Worm (Caenorhabditis elegans) whole organism, midembryonic: ENCODE measurements around the gene C27H5.12.

Experiments used
- T22C8.4 ChIP-seq: fragments of 200-800 bp; sonication (Bioruptor generic); IDR thresholded peaks from 2 replicates; pipeline ENCODE4 v1.3.6; 2022; ENCODE audit warnings: missing genetic modification characterization, missing compliant biosample characterization
- cog-1 ChIP-seq: sonication (generic microtip); optimal IDR thresholded peaks from 2 replicates; lab custom pipeline; 2016; ENCODE audit warnings: missing genetic modification characterization, missing compliant biosample characterization
- flt-1 ChIP-seq: fragments of 200-800 bp; sonication (Bioruptor generic); IDR thresholded peaks from 2 replicates; pipeline ENCODE4 v1.3.6; 2022; ENCODE audit warnings: missing genetic modification characterization, missing compliant biosample characterization
- klf-2 ChIP-seq: fragments of 200-800 bp; sonication (Bioruptor generic); conservative IDR thresholded peaks from 2 replicates; pipeline ENCODE4 v1.3.6; 2022; ENCODE audit warnings: missing genetic modification reagents, missing genetic modification characterization, missing compliant biosample characterization
- med-1 ChIP-seq: sonication (generic microtip); optimal IDR thresholded peaks from 2 replicates; lab custom pipeline; 2017; ENCODE audit warnings: missing genetic modification characterization, mild to moderate bottlenecking, missing compliant biosample characterization, antibody characterized with exemption, missing genetic modification reagents; ENCODE audit not compliant: insufficient read depth
- ref-1 ChIP-seq: fragments of 200-800 bp; sonication (Bioruptor generic); conservative IDR thresholded peaks from 2 replicates; pipeline ENCODE4 v1.3.6; 2022; ENCODE audit warnings: missing genetic modification reagents, missing genetic modification characterization, missing compliant biosample characterization
- tab-1 ChIP-seq: fragments of 200-800 bp; sonication (Bioruptor generic); IDR thresholded peaks from 2 replicates; pipeline ENCODE4 v1.3.6; 2022; ENCODE audit warnings: missing genetic modification characterization, missing compliant biosample characterization
- ztf-23 ChIP-seq: fragments of 200-800 bp; sonication (Bioruptor generic); IDR thresholded peaks from 2 replicates; pipeline ENCODE4 v1.3.6; 2022; ENCODE audit warnings: missing genetic modification reagents, missing genetic modification characterization, missing compliant biosample characterization
- ztf-29 ChIP-seq: fragments of 200-800 bp; sonication (Bioruptor generic); IDR thresholded peaks from 2 replicates; pipeline ENCODE4 v1.3.6; 2022; ENCODE audit warnings: missing genetic modification reagents, missing genetic modification characterization, missing compliant biosample characterization

The C27H5.12 gene

DNA sequence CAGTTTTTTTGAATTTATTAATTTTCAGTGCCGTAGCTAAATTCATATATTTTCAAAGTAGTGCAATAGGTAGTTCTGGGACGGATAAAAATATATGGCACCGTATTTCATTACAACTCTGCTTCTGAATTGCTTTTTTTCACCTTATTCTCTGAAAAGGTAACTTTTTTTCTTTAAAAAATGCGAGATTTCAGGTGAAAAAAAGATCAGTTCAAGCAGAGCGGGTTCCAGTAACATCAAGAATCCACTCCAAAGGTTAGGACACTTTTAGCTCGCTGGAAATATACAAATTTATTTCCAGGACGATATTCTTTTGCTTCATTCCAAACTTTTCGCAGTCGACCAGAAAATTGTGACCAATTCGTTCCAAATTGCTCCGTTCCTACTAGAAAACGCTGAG is 13.3 kb downstream of the C27H5.12 start, which contains the start of gene T07F8.1:
TSS of gene T07F8.1 (plus strand) at position 301 of the 400 bp plus-strand sequence.
- no peak for TF ChIP-seq ztf-29 (GFP tag; lab: Robert Waterston, UW)
- TF ChIP-seq T22C8.4 (GFP tag; lab: Robert Waterston, UW) = no peak
- TF ChIP-seq klf-2 (GFP tag; lab: Robert Waterston, UW) = no peak
- no peak for TF ChIP-seq ztf-23 (GFP tag; lab: Robert Waterston, UW)
- no peak for TF ChIP-seq flt-1 (GFP tag; lab: Robert Waterston, UW)
- no peak for TF ChIP-seq med-1 (GFP tag; lab: Kevin White, UChicago)
- no peak for TF ChIP-seq ref-1 (GFP tag; lab: Robert Waterston, UW)
- no peak for TF ChIP-seq tab-1 (GFP tag; lab: Robert Waterston, UW)
- no peak for TF ChIP-seq cog-1 (tag; lab: Kevin White, UChicago)

DNA sequence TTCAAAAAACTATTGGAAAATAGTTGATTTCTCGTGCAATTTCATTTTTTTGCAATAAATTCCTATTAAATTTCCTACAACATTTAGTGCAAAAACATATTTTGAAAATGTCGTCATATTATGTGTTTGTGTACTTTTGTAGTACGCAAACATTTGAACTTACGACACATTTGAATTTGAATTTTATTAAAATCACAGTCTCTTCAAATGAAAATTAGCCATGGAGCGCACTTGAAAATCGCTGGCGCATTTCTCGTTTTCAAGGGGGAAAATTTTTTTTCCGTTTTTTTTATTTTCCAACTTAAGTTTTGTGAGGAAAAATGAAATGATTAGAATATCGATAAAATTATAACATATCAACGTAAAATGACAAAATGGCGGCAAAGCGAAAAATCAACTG is 13.9 kb downstream of the C27H5.12 start:
- TF ChIP-seq ztf-23 (GFP tag; lab: Robert Waterston, UW) = no peak

DNA sequence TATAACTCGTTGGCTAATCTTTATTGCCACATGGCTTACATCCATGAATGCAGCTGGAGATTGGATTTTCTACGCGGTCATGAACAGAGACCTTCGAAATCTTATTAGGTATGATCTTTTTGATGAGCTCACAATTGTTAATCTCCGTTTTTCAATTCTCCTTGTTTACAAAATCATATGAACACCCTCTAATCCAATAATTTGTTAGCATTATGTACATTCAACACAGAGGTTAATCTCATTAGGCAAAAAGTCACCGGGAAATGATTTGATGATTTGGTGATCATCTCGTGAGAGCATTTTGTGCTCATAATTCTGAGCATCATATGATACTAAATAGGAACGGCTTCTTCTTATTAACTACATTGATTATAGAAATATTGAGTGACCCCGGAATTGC is 15.2 kb downstream of the C27H5.12 start:
- TF ChIP-seq ztf-29 (GFP tag; lab: Robert Waterston, UW) (no peak), med-1 (GFP tag; lab: Kevin White, UChicago) (no peak), tab-1 (GFP tag; lab: Robert Waterston, UW) (no peak), T22C8.4 (GFP tag; lab: Robert Waterston, UW) (no peak), cog-1 (tag; lab: Kevin White, UChicago) (no peak), ztf-23 (GFP tag; lab: Robert Waterston, UW) (no peak), flt-1 (GFP tag; lab: Robert Waterston, UW) (no peak), klf-2 (GFP tag; lab: Robert Waterston, UW) (no peak), ref-1 (GFP tag; lab: Robert Waterston, UW) (no peak)

DNA sequence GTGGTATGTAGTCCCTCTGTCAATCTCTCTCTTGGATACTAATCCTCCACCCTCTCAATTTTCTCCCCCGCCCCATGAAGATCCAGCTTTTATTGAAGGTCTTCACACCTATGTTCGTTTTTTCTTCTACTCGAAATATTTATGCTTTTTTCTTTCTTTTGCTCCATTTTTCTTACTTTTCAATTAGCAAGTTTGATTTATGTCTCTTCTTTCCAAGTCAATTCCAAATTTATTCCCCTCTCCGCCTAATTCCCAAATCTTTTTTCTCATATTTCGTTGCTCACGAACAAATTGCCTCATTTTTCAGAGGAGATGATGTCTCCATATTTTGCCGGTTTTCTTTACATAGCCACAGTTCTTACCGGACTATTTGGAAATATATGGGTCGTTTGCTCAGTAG is 17.1 kb downstream of the C27H5.12 start, which contains the start of gene npr-31:
TSS of gene npr-31 (plus strand) at position 301 of the 400 bp plus-strand sequence.
- TF ChIP-seq ztf-23 (GFP tag; lab: Robert Waterston, UW) (no peak), T22C8.4 (GFP tag; lab: Robert Waterston, UW) (no peak)

DNA sequence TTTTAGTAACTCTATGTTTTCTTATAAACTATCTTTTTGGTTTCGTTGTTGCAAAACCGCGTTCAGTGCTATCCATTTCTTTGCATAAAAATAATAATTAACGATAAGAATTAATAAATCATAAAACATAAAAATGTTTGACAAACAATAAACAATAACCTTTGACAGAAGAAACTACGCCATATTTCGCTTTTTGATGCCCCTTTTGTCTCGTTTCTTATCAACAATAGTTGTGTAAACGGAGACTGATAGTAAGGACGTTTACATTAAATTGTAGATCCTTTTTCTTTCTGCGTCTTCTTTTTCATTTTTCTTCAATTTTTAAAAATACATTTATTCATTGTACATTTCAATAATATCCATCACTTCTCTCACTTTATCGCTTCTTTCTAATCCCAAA is 22.3 kb downstream of the C27H5.12 start:
- TF ChIP-seq ztf-23 (GFP tag; lab: Robert Waterston, UW) (no peak), tab-1 (GFP tag; lab: Robert Waterston, UW) (no peak), T22C8.4 (GFP tag; lab: Robert Waterston, UW) (no peak), ref-1 (GFP tag; lab: Robert Waterston, UW) (no peak), med-1 (GFP tag; lab: Kevin White, UChicago) (no peak), cog-1 (tag; lab: Kevin White, UChicago) (no peak), flt-1 (GFP tag; lab: Robert Waterston, UW) (no peak), klf-2 (GFP tag; lab: Robert Waterston, UW) (no peak), ztf-29 (GFP tag; lab: Robert Waterston, UW) (no peak)

DNA sequence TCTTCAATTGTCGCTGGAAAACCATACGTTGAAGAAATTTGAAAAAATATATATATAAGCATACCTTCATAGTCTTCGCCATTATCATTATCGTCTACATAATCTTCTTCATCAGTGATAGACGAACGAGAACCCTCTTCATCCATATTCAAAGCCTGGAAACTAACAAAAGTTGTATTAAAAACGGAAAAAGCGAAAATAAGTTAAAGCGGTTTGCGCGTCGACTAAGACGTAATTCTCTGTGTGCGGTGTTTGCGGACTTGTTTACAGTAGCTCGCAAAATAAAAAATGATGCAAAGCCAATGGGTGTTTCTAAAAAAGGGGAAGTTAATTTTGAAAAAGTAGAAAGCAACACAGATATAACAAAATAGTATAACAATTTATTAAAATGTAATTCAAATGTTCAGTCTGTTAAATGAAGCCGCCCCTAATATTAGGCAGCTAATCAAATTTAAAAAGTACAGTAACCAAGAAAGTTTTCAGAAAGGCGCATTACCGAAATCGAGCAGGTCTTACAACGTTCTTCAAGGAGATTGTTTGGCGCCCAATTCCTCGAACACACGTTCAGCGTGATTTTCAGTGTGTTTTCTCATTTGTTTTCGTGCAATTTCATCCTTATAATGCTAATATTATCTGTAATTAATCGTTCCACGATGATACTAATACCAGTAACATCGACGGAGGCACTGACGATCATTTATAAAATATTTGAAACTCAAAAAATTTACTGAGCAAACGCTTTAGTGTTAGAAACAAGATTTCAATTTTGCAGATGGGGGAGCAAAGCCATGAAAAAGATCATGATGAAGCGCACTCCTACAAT is 29.3 kb downstream of the C27H5.12 start, which contains the start of the genes T07F8.4 and gld-3:
TSS of gene T07F8.4 (minus strand) at position 162 of the 823 bp plus-strand sequence.
TSS of gene gld-3 (plus strand) at position 773 of the 823 bp plus-strand sequence.
- no peak for TF ChIP-seq med-1 (GFP tag; lab: Kevin White, UChicago)
- TF ChIP-seq ref-1 (GFP tag; lab: Robert Waterston, UW) = no peak
- TF ChIP-seq tab-1 (GFP tag; lab: Robert Waterston, UW) = no peak
- TF ChIP-seq T22C8.4 (GFP tag; lab: Robert Waterston, UW) = no peak
- TF ChIP-seq klf-2 (GFP tag; lab: Robert Waterston, UW) = no peak
- TF ChIP-seq cog-1 (tag; lab: Kevin White, UChicago) = no peak
- TF ChIP-seq ztf-23 (GFP tag; lab: Robert Waterston, UW) = no peak
- TF ChIP-seq ztf-29 (GFP tag; lab: Robert Waterston, UW) = no peak
- no peak for TF ChIP-seq flt-1 (GFP tag; lab: Robert Waterston, UW)

DNA sequence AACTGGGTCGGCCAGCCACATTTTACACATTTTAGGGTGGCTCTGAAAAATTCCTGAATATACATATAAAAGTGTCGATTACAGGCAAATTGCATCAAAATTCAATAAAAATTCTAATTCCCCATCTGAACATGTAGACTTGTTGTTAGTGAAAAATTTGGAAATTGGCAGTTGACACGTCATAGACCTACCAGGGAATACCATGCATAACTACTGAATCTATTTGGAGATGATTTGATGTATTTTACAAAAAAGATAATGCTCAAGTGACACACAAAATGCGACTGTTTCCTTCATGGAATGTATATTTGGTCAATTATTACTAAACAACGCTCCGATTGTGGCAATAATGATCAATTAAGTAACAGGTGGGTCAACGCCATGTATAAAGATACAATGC is 35.0 kb downstream of the C27H5.12 start, which contains the start of gene F10E7.1:
TSS of gene F10E7.1 (plus strand) at position 301 of the 400 bp plus-strand sequence.
- no peak for TF ChIP-seq tab-1 (GFP tag; lab: Robert Waterston, UW)
- TF ChIP-seq klf-2 (GFP tag; lab: Robert Waterston, UW) = no peak
- no peak for TF ChIP-seq med-1 (GFP tag; lab: Kevin White, UChicago)
- TF ChIP-seq T22C8.4 (GFP tag; lab: Robert Waterston, UW) = no peak

DNA sequence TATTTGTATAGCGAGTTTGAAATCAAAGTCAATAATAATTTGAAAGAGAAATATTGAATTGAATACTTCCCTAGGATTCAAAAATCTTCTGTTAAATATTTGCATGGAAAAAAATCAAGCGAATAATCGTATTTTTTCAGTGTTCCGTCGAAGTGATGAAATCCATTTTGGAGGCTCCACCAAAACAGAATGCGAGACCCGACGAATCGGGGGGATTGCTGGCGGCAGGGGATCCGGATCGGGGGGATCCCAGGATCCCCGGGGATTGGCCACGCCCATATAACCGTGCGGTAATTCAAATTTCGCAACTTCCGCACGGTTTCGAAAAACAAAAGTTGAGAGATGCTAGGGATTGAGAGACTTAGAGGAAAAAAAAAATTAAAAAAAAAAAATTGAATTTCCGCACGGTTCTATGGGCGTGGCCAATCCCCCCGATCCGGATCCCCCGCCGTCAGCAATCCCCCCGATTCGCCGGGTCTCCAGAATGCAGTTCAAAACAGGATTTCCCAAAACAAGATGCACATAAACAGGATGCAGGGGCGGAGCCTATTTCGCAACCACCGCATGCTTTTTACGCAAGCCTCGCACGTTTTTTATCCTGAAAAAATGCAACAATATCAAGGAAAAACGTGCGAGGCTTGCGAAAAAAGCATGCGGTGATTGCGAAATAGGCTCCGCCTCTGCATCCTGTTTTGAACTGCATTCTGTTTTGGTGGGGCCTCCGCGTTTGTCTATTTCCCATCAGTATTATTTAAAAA is 38.6 kb downstream of the C27H5.12 start, which contains the start of gene F10E7.11:
TSS of gene F10E7.11 (minus strand) at position 232 of the 758 bp plus-strand sequence.
- no peak for TF ChIP-seq ref-1 (GFP tag; lab: Robert Waterston, UW)
- no peak for TF ChIP-seq med-1 (GFP tag; lab: Kevin White, UChicago)
- TF ChIP-seq klf-2 (GFP tag; lab: Robert Waterston, UW) = no peak
- no peak for TF ChIP-seq tab-1 (GFP tag; lab: Robert Waterston, UW)
- TF ChIP-seq T22C8.4 (GFP tag; lab: Robert Waterston, UW) = no peak
- TF ChIP-seq flt-1 (GFP tag; lab: Robert Waterston, UW) = no peak
- no peak for TF ChIP-seq ztf-29 (GFP tag; lab: Robert Waterston, UW)
- no peak for TF ChIP-seq cog-1 (tag; lab: Kevin White, UChicago)
- no peak for TF ChIP-seq ztf-23 (GFP tag; lab: Robert Waterston, UW)
